Fruit fly (Drosophila melanogaster) whole organism, pupa: ENCODE data around the gene Cpr72Ec.
A peak's percentile ranks its signal among the peaks of the same experiment; 100 is the strongest.

Source experiments
- CG10348 ChIP-seq: fragments of 200-800 bp; sonication (Bioruptor generic); IDR thresholded peaks from 2 replicates; pipeline ENCODE4 v1.3.6; 2022; ENCODE audit warnings: missing biosample characterization, missing genetic modification characterization
- CG12605 ChIP-seq: fragments of 200-800 bp; sonication (Bioruptor generic); IDR thresholded peaks from 2 replicates; pipeline ENCODE4 v1.3.6; 2022; ENCODE audit warnings: missing biosample characterization, missing genetic modification characterization
- CG13204 ChIP-seq: fragments of 200-800 bp; sonication (Bioruptor generic); optimal IDR thresholded peaks from 2 replicates; lab custom pipeline; 2018; ENCODE audit warnings: missing biosample characterization, mild to moderate bottlenecking, missing genetic modification characterization, moderate library complexity
- CG14655 ChIP-seq: fragments of 200-800 bp; sonication (Bioruptor generic); optimal IDR thresholded peaks from 3 replicates; lab custom pipeline; 2017; ENCODE audit warnings: mild to moderate bottlenecking, missing biosample characterization, missing genetic modification reagents, missing genetic modification characterization
- CG15710 ChIP-seq: fragments of 200-800 bp; sonication (Bioruptor generic); optimal IDR thresholded peaks from 2 replicates; lab custom pipeline; 2018; ENCODE audit warnings: missing biosample characterization, mild to moderate bottlenecking, missing genetic modification characterization, moderate library complexity
- CG17806 ChIP-seq: fragments of 200-800 bp; sonication (Bioruptor generic); optimal IDR thresholded peaks from 2 replicates; lab custom pipeline; 2018; ENCODE audit warnings: missing biosample characterization, mild to moderate bottlenecking, missing genetic modification characterization, moderate library complexity
- CG32121 ChIP-seq: fragments of 200-800 bp; sonication (Bioruptor generic); IDR thresholded peaks from 2 replicates; pipeline ENCODE4 v1.3.6; 2022; ENCODE audit warnings: missing biosample characterization, missing genetic modification characterization
- CG34367 ChIP-seq: fragments of 200-800 bp; sonication (Bioruptor generic); optimal IDR thresholded peaks from 2 replicates; lab custom pipeline; 2018; ENCODE audit warnings: missing biosample characterization, mild to moderate bottlenecking, missing genetic modification characterization
- CG4496 ChIP-seq: fragments of 200-800 bp; sonication (Bioruptor generic); IDR thresholded peaks from 3 replicates; pipeline ENCODE4 v1.3.6; 2022; ENCODE audit warnings: missing biosample characterization, missing genetic modification characterization
- CG8159 ChIP-seq: fragments of 200-800 bp; sonication (Bioruptor generic); optimal IDR thresholded peaks from 3 replicates; lab custom pipeline; 2018; ENCODE audit warnings: missing biosample characterization, mild to moderate bottlenecking, missing genetic modification characterization, moderate library complexity
- CG8301 ChIP-seq: fragments of 200-800 bp; sonication (Bioruptor generic); optimal IDR thresholded peaks from 2 replicates; lab custom pipeline; 2018; ENCODE audit warnings: missing biosample characterization, mild to moderate bottlenecking, missing genetic modification characterization
- CG9948 ChIP-seq: fragments of 200-800 bp; sonication (Bioruptor generic); optimal IDR thresholded peaks from 2 replicates; lab custom pipeline; 2018; ENCODE audit warnings: missing biosample characterization, mild to moderate bottlenecking, missing genetic modification characterization, moderate library complexity
- D1 ChIP-seq: fragments of 200-800 bp; sonication (Bioruptor generic); optimal IDR thresholded peaks from 2 replicates; lab custom pipeline; 2018; ENCODE audit warnings: missing biosample characterization, mild to moderate bottlenecking, missing genetic modification characterization, moderate library complexity
- EcR ChIP-seq: fragments of 200-800 bp; sonication (Bioruptor generic); optimal IDR thresholded peaks from 3 replicates; lab custom pipeline; 2019; ENCODE audit warnings: missing biosample characterization, missing genetic modification characterization, mild to moderate bottlenecking, moderate library complexity, missing genetic modification reagents
- Ets98B ChIP-seq: fragments of 200-800 bp; sonication (Bioruptor generic); IDR thresholded peaks from 2 replicates; pipeline ENCODE4 v1.3.6; 2022; ENCODE audit warnings: missing biosample characterization, missing genetic modification characterization
- Pif1A ChIP-seq: fragments of 200-800 bp; sonication (Bioruptor generic); optimal IDR thresholded peaks from 3 replicates; lab custom pipeline; 2016; ENCODE audit warnings: missing biosample characterization, missing genetic modification characterization
- Pif1B ChIP-seq: fragments of 200-800 bp; sonication (Bioruptor generic); optimal IDR thresholded peaks from 3 replicates; lab custom pipeline; 2016; ENCODE audit warnings: missing biosample characterization, missing genetic modification characterization
- Snoo ChIP-seq: fragments of 200-800 bp; sonication (Bioruptor generic); optimal IDR thresholded peaks from 3 replicates; lab custom pipeline; 2017; ENCODE audit warnings: missing biosample characterization, mild to moderate bottlenecking, missing genetic modification characterization, inconsistent platforms
- fd96Ca ChIP-seq: fragments of 200-800 bp; sonication (Bioruptor generic); IDR thresholded peaks from 3 replicates; pipeline ENCODE4 v1.3.6; 2022; ENCODE audit warnings: missing biosample characterization, missing genetic modification characterization
- gl ChIP-seq: fragments of 200-800 bp; sonication (Bioruptor generic); optimal IDR thresholded peaks from 2 replicates; lab custom pipeline; 2018; ENCODE audit warnings: missing biosample characterization, mild to moderate bottlenecking, missing genetic modification characterization
- rn ChIP-seq: fragments of 200-800 bp; sonication (Bioruptor generic); IDR thresholded peaks from 2 replicates; pipeline ENCODE4 v1.3.6; 2022; ENCODE audit warnings: missing biosample characterization, missing genetic modification characterization

The Cpr72Ec gene

DNA sequence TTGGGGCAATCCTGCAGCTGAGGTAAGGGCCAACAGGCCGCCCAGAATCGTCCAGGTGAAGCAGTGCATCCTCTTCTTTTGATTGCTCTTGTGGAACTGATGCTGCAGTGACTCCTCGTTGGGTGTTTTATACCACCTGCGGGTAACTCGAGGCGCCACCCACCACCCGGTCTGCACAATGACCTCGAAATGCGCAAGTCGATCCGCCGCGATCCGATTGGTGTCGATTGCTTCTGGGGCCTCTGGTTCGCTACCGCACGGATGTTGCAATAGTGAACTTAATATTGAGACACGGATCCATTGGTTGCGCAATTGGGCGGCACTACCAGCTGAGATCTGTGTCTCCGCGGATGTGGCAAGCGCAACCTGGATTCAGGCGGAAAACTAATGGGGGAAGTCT is at the start of gene Cpr72Ec:
Gene Cpr72Ec (minus strand): TSS at position 101 of the 400 bp plus-strand sequence.
- TF ChIP-seq Pif1B (GFP tag; lab: Kevin White, UChicago) (no peak), CG15710 (tag; lab: Kevin White, UChicago) (no peak), CG9948 (tag; lab: Kevin White, UChicago) (no peak), CG32121 (GFP tag; lab: Robert Waterston, UW) (no peak), Pif1A (no peak), CG13204 (GFP tag; lab: Kevin White, UChicago) (no peak), CG17806 (no peak), CG14655 (GFP tag; lab: Kevin White, UChicago) (no peak), gl (no peak), EcR (GFP tag; lab: Kevin White, UChicago) (no peak), CG12605 (no peak), CG4496 (no peak), CG10348 (GFP tag; lab: Robert Waterston, UW) (no peak), Ets98B (GFP tag; lab: Robert Waterston, UW) (no peak), CG34367 (no peak), CG8301 (tag; lab: Kevin White, UChicago) (no peak), Snoo (no peak)

- TF ChIP-seq CG32121 (GFP tag; lab: Robert Waterston, UW) = no peak
- TF ChIP-seq CG14655 (GFP tag; lab: Kevin White, UChicago) = no peak
- no peak for TF ChIP-seq gl
- no peak for TF ChIP-seq Ets98B (GFP tag; lab: Robert Waterston, UW)
- TF ChIP-seq Pif1A = no peak
- TF ChIP-seq CG34367 = no peak
- TF ChIP-seq fd96Ca = no peak
- TF ChIP-seq CG10348 (GFP tag; lab: Robert Waterston, UW) = no peak
- TF ChIP-seq CG8159 (tag; lab: Kevin White, UChicago) = no peak
- no peak for TF ChIP-seq D1 (tag; lab: Kevin White, UChicago)
- no peak for TF ChIP-seq CG4496
- no peak for TF ChIP-seq CG8301 (tag; lab: Kevin White, UChicago)
- TF ChIP-seq CG17806 = no peak
- no peak for TF ChIP-seq Snoo
These were observed 45.3 kb upstream of the Cpr72Ec start, which contains the start of gene Serinc for dm6 chr3L:16412394-16412950. Serinc (plus strand) TSS chr3L:16412722.

DNA sequence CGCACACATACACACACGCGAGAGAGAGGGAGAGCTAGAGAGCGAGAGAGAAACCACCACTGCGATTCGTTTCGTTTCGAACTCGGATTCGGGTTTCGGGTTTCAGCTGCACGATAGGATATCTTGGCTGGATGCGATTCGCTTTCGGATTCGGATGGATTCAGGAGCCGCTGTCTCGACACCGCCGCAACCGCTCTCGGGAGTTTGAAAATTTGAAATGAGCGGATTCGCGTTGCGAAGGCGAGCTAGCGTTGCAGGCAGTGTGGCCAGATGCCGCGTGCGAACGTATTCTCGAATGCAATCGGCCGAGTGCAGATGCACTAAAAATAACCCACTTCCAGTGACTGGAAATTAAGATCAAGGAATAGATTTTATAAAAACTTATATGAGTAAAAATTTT is 44.4 kb upstream of the Cpr72Ec start, which contains the start of gene fax:
Gene fax (minus strand): TSS at position 263 of the 400 bp plus-strand sequence.
- no peak for TF ChIP-seq CG8301 (tag; lab: Kevin White, UChicago)
- no peak for TF ChIP-seq CG17806
- TF ChIP-seq CG34367 = peak; percentile 54
- 0 out of 2 replicates have a peak, but pooled peaks have one; percentile 52 for TF ChIP-seq CG12605
- TF ChIP-seq rn (GFP tag; lab: Robert Waterston, UW) = no peak
- TF ChIP-seq CG9948 (tag; lab: Kevin White, UChicago) = no peak
- TF ChIP-seq Pif1A = no peak
- TF ChIP-seq CG13204 (GFP tag; lab: Kevin White, UChicago) = no peak
- TF ChIP-seq Pif1B (GFP tag; lab: Kevin White, UChicago) = peak; percentile 59
- TF ChIP-seq CG8159 (tag; lab: Kevin White, UChicago) = peak; percentile 38
- no peak for TF ChIP-seq CG14655 (GFP tag; lab: Kevin White, UChicago)
- peak; percentile 50 for TF ChIP-seq Snoo
- TF ChIP-seq CG10348 (GFP tag; lab: Robert Waterston, UW) = no peak
- no peak for TF ChIP-seq D1 (tag; lab: Kevin White, UChicago)
- TF ChIP-seq Ets98B (GFP tag; lab: Robert Waterston, UW) = peak; percentile 62; the same call in 1 of the 2 replicates
- TF ChIP-seq CG4496 = peak; percentile 56
- TF ChIP-seq CG15710 (tag; lab: Kevin White, UChicago) = no peak
- peak; percentile 49; the same call in 1 of the 2 replicates for TF ChIP-seq CG32121 (GFP tag; lab: Robert Waterston, UW)
- 0 out of 3 replicates have a peak, but pooled peaks have one; percentile 9 for TF ChIP-seq fd96Ca
- TF ChIP-seq gl = peak; percentile 22
- peak; percentile 75 for TF ChIP-seq EcR (GFP tag; lab: Kevin White, UChicago)
- TF ChIP-seq, all 21 proteins: peak for 11

DNA sequence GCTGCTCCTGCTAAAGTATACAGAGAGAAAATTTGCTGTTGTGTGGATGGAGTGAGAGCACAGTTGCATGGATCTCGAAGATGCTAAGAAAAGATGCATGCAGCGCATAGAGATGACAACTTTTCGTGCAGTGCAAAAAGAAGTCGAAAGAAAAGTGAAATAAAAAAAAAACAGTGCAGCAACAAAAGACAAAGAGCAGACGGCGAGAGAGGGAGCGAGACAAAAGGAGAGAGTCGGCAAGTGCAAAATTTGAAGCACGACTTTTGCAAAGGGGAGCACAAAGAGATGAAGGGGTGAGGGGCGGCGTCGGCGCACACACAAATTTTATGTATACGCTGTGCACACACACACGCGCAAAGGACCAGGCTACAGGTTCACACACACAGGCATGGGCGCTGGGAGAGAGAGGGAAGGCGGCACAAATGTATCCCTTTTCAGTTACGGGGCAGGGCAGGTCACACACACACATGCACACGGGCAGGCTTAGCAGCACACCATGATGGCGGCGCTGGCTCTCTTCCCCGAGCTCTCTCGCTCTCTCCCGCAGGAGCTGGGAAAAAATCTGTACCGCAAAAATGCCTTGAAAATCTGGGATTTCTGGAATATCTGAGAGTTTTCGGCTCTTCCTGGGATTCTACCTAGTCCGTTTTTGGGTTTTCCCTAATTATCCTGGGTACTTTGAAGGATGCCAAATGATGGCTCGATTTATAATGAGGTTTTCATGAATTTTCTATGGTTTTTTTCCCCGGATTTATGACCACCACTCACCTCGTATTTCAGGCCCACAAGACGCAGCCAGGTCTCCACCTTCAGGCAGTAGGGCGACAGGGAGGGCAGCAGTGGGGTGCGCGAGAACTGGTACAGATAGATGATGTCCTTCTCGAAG is 43.3 kb upstream of the Cpr72Ec start:
- TF ChIP-seq CG17806 (peak; percentile 88), CG8159 (tag; lab: Kevin White, UChicago) (peak; percentile 83), Snoo (peak; percentile 75), fd96Ca (peak; percentile 81; the same call in 2 of the 3 replicates), EcR (GFP tag; lab: Kevin White, UChicago) (peak; percentile 78), CG34367 (peak; percentile 80), CG15710 (tag; lab: Kevin White, UChicago) (peak; percentile 85), D1 (tag; lab: Kevin White, UChicago) (no peak), CG13204 (GFP tag; lab: Kevin White, UChicago) (peak; percentile 68), Pif1A (peak; percentile 94), CG32121 (GFP tag; lab: Robert Waterston, UW) (peak; percentile 64), rn (GFP tag; lab: Robert Waterston, UW) (peak; percentile 45; the same call in 1 of the 2 replicates), CG9948 (tag; lab: Kevin White, UChicago) (peak; percentile 72), Pif1B (GFP tag; lab: Kevin White, UChicago) (peak; percentile 89), CG14655 (GFP tag; lab: Kevin White, UChicago) (peak; percentile 87), CG4496 (peak; percentile 84), CG10348 (GFP tag; lab: Robert Waterston, UW) (0 out of 2 replicates have a peak, but pooled peaks have one; percentile 16), Ets98B (GFP tag; lab: Robert Waterston, UW) (peak; percentile 86), CG8301 (tag; lab: Kevin White, UChicago) (peak; percentile 81), CG12605 (0 out of 2 replicates have a peak, but pooled peaks have one; percentile 43), gl (peak; percentile 75)
